Worm (Caenorhabditis elegans): ENCODE results near the gene T04C12.11.

T04C12.11 gene

DNA sequence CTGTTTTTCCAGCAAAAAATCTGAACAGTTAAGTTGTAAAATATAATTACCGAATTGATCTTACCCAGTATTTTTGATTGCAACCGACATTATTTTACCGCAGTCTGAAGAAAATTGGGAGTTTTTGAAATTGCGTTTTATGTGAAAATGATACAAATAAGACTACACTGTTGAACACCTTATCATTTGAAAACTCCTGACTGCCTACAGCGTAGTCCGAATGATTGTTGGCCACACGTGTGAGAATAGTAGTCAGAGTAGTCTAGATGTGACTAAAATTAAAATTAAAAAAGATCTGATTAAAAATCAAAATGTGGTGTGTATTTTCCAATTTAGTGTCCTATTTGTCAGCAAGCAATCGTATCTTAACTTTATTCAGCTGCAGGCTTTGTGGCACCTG is 13.4 kb downstream of the T04C12.11 start, which contains the start of gene dhs-18:
TSS of gene dhs-18 (minus strand) at position 104 of the 400 bp plus-strand sequence.
- TF ChIP-seq unc-62 (GFP tag; optimal IDR thresholded peaks at IDR 0.05), result no peak

DNA sequence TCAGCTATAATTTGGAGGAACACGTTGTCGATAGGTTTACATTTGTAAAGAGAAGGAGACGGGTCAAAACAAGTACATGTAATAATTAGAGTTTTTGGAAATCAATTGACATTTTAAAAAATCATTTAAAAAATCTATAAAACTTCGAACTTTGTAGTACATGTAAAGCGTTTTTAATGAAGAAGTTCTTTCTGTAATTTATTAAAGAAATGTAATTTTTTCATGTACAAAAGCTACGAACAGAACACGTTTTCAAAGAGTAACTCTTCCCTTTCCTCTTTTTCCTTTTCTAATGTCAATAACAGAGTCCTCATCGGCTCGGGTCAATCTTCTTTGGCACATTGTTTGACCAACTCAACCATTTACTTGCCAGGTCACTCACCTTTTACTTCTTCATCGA is 16.3 kb downstream of the T04C12.11 start, which contains the start of gene C45B11.6:
TSS of gene C45B11.6 (plus strand) at position 301 of the 400 bp plus-strand sequence.
- no peak for TF ChIP-seq unc-62 (GFP tag; optimal IDR thresholded peaks at IDR 0.05)

DNA sequence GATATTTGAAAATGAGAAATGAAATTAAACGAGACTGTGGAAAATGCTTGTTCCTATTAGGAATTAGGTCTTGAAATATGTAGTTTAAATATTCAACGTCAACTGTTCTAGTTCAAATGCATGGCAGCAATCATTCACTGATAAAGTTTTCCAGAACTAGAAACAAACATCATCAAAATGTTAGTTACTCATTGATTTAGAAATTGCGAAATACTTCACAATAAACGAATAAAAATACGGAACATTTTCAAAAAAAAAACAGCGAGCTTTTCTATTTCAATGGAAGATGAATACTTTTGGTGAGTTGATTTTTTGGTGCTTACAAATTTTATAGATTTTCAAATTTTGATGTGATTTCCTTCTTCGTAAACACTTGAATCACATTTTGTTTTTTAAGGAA is 17.6 kb downstream of the T04C12.11 start, which contains the start of gene C45B11.2:
TSS of gene C45B11.2 (plus strand) at position 173 of the 400 bp plus-strand sequence.
- no peak for TF ChIP-seq unc-62 (GFP tag; optimal IDR thresholded peaks at IDR 0.05)

DNA sequence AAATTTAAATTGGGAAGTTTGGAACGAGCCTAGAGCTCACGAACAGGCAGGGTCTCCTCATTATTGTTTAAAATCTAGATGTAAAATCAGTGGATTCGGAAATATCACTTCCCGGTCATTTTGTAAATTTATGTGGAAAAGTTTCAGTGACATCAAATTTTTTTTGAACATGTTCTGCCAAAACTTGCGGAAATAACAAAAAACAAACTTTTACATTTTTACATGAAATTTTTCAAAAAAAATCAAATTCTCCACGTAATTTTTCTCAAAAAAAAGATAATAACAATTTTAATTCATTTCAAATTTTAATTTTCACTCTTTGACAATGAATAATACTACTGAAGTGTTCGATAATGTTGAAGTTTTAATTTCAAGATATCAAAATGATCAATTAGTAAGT is 18.6 kb downstream of the T04C12.11 start, which contains the start of gene C45B11.5:
TSS of gene C45B11.5 (plus strand) at position 301 of the 400 bp plus-strand sequence.
- TF ChIP-seq unc-62 (GFP tag; optimal IDR thresholded peaks at IDR 0.05), result no peak

DNA sequence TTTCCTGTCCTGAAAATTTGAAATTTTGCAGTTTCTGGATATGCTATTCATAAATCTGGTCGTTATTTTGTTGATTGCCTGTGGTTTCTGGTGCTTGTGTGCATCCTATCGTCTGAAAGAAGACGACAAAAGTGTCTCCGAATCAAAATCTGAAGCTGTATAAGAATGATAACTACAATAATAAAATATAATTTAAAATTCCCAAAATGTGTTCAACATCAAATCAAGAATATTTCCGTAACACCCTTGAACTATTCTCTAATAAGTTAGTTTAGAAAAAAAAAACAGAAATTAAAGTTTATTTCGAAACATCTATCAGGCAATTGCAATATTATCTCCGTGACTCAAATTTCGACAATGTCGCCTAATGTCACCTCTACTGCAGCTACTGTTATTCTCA is 19.6 kb downstream of the T04C12.11 start, which contains the start of gene C45B11.8:
TSS of gene C45B11.8 (plus strand) at position 301 of the 400 bp plus-strand sequence.
- TF ChIP-seq unc-62 (GFP tag; optimal IDR thresholded peaks at IDR 0.05), result no peak

DNA sequence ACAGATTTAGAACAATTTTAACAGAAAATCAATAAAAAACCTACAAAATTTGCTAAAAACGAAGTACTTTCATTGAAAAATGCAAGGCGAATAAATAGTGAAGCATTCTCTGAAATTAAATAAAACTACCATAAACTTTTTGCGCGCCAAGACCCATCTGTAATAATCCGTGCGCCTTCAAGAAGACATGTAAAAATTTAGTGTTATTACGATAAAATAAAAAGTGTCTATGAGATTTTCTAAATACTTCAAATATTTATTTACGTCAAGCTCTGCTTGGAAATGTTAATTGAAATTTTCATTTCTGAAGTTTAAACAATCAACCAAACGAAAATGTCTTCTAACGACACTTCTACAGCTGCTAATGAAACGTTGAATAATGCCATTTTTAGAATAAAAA is 20.1 kb downstream of the T04C12.11 start, which contains the start of gene C45B11.9:
TSS of gene C45B11.9 (plus strand) at position 301 of the 400 bp plus-strand sequence.
- TF ChIP-seq unc-62 (GFP tag; optimal IDR thresholded peaks at IDR 0.05), result no peak

DNA sequence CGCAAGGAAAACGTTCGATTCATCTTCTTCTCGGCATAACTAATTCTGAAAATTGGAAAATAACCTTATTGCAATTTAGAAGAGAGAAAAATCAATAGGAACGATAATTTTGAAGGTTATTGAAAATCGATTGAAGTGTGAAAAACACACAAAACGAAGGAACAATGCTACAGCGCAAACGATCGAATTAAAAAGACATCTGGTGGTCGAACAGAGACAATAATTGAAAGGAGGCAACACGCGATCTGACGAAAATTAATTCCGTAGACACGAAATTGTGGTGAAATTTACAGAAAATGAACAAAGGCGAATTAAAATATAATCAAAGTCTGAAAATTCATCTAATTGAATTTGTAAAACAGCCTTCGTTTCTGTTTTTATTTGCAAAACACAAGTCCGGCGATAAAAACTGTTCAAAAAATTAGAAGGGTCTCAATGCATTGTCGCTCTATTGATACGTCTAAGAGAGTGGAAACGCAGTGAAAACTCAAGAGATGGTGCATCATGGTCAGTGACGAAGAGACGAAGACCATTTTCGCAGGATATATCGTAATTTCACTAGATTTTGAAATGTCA is 20.6 kb downstream of the T04C12.11 start, which contains the start of gene pak-2:
TSS of gene pak-2 (minus strand) at position 51 of the 576 bp plus-strand sequence.
- no peak for TF ChIP-seq unc-62 (GFP tag; optimal IDR thresholded peaks at IDR 0.05)

DNA sequence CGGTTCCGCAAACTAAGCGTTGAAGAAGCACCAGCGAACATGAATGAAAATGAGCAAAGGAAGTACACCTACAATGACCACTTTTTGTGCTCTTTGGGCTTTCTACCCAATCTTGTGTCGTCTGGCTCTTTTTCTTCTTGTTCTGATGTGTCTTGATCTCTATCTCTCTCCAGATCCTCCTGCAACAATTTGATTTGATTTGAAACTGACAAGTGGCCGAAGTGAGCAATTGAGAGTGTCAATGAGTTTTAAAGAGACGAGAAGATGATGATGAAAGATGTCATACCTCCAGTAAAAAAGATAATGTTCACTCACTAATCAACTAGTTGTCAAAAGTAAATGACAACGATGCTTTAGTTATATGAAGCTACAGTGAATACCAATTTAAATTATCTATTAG is 25.3 kb downstream of the T04C12.11 start, which contains the start of gene pptr-2:
TSS of gene pptr-2 (minus strand) at position 184 of the 400 bp plus-strand sequence.
- no peak for TF ChIP-seq unc-62 (GFP tag; optimal IDR thresholded peaks at IDR 0.05)

DNA sequence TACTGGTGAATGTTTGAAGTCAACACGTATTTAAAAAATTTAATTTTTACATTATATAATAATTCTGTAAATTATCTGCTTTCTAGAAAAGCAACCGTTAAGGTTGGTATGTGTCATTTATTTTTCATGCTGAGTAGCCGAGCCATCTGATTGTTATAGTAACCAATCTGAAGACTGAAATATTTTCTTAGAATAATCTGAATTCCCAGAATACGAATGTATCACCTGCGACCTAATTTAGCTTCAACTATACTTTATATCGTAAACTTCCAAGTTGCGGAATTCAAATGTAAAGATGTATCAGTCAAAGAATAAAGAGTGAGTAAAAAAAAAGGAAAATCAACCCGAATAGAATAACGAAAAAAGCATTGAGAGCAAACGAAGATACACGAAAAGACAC is 26.8 kb downstream of the T04C12.11 start:
- TF ChIP-seq unc-62 (GFP tag; optimal IDR thresholded peaks at IDR 0.05), result no peak

DNA sequence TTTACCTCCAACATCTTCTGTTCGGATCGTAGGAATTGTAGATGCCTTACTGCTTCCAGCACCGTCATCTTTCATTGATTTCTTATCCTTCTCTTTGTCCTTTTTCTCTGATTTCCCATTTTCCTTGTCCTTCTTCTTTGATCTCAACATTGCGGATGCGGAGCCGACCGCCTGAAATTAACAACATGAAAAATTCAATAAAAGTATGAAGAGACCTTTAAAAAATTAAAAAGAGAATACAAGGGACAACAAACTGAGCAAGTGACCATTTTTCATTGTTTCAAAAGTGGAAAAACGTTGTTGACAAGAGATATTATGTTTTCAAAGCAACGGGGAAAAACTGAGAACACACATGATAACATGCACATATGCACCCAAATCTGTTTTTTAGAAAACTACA is 29.4 kb downstream of the T04C12.11 start:
- TF ChIP-seq unc-62 (GFP tag; optimal IDR thresholded peaks at IDR 0.05), result no peak

DNA sequence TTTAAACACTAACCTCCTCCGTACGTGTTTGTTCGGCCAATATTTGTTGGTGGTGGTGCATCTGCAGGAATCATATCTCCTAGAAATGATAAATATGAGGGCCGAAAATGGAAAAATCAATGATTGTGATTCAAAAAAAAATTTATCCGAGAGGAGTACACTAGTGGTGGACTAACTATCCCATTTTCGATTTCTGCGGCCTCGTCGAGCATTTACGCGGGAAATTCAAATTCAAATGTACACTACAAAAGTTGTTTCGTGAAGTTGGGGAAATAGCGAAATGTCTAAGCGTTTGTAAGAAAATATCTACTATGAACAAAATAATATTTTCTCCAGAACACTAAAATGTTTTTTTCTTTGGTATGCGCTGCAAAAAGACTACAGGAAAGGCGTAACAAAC is 30.8 kb downstream of the T04C12.11 start:
- TF ChIP-seq unc-62 (GFP tag; optimal IDR thresholded peaks at IDR 0.05), result no peak

DNA sequence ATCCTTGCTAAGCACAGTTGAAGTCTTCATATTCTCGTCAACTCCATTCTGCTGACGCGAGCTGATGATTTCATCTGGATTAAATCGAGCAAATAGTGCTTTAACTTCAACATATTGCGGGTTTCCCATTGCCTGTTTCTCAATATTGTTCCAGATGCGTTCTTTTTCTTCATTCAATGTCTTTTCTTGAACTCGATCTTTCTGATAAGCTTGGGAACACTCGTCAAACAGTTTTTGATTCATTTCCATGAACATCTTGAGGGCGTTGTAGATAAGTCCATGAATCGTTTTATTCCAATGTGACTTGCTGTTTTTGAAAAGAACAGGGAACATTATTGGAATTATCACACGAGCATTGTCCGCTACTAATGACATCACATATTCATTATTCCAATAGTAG is 32.3 kb downstream of the T04C12.11 start:
- TF ChIP-seq unc-62 (GFP tag; optimal IDR thresholded peaks at IDR 0.05), result no peak

DNA sequence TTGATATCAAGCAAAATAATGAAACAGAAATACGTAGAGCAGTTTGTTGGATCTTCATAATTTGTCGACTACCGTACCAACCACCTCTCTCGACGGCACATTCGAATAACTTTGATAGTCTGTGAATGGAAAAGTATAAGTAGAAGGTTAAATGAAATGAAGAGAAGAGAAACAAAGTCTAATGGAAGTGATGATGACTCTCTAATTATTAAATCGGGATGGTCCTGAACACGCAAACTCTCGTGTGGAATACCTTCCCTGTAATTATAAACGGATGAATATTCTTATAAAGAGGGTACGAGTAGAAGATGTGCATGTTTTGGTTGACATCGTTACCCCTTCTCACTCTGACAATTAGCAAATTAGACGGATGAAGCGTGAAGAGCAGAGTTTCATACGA is 37.3 kb downstream of the T04C12.11 start, which contains the start of the genes C13G3.12 and hot-6:
TSS of gene C13G3.12 (minus strand) at position 101 of the 400 bp plus-strand sequence.
TSS of gene hot-6 (minus strand) at position 121 of the 400 bp plus-strand sequence.
- TF ChIP-seq unc-62 (GFP tag; optimal IDR thresholded peaks at IDR 0.05), result no peak

DNA sequence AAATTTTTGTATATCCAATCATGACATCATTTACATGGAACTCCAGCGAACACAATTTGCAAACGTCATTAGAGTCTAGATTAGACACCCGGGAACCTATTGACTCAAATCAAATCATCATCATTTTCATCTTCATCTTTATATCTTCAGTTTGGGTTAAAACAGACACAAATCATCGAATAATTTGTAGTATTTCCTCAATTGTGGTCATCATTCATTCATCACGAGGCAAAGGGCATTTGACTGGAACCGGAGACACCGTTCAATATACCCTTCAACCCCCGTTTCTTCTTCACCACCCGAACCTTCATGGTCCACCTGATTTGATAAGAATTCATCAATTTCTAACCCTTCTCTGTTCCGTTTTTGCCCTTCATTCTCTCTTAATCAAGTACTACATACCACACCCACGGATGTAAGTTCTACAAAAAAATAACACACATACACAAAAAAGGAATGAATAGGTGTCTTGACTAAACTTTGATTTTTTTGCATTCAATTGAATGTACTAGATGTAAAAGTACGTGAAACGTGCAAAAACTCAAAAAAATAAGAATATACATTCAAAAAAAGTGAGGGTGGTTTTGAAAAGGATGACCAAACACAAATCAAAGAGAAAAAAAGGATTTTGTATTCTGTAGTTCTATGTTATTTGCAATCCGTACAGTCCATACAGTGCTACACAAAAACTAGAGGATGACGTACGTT is 43.1 kb downstream of the T04C12.11 start:
- no peak for TF ChIP-seq unc-62 (GFP tag; optimal IDR thresholded peaks at IDR 0.05)

DNA sequence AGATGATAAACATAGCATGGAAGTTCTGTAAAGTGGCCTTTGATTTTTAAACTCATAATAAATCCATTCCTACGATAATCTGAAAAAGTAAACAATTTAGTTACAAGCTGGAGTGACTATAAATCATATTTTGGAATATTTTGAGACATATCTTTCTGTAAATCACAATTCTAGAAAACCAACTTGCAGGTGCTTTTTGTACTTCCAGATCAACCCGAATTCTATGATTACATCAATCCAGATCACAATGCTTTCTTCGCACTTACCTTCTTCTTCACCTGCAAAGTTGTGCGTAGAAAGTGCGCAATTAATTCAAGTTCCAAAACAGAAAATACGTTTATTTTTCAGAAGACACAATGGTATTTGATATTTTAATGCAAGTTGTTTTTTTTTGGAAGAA is 45.3 kb downstream of the T04C12.11 start:
- TF ChIP-seq unc-62 (GFP tag; optimal IDR thresholded peaks at IDR 0.05), result no peak

DNA sequence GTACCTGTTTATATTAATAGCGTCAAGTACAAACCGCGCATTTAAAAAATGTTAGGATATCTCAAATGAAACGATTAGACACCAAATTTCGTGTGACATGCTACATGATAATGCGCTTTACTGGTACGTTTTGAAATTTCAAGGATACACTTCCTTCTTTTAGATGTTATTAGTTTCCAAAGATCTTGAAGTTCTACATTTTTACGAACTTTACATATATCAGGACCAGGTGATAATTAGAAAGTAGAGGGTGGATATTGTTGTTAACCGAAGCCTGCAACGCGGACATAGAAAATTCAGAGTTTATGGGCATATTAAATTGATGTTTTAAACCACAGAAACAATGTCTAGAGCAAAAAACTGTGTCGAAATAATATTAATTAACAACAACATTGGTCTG is 46.9 kb downstream of the T04C12.11 start:
- no peak for TF ChIP-seq unc-62 (GFP tag; optimal IDR thresholded peaks at IDR 0.05)

DNA sequence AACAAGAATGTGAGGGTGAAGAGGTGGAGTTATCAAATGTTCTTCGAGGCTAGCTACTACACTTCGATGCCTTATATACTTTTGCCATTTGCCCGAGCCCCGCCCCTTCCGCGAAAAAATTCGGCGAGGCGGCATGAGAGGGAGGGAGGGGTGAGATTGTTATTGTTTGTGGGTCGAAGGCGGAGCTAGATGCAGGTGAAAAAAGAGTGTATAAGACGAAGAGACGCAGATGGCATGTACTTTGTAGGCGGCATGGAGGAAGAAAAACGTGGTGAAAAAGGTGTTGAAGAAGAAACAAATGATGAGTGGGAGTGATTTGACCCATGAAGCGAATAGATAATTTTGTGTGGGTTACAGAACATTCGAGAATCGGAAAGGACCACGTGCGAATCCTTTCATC is 47.7 kb downstream of the T04C12.11 start, which contains the start of gene C13G3.1:
TSS of gene C13G3.1 (minus strand) at position 47 of the 400 bp plus-strand sequence.
- no peak for TF ChIP-seq unc-62 (GFP tag; optimal IDR thresholded peaks at IDR 0.05)
